Fruit fly (Drosophila melanogaster): Measurements from ENCODE around the gene CG10462.

CG10462 gene

dm6 chr2L:19756716-19757115, 20.9 kb upstream of the CG10462 start, which contains the start of gene CG10631 (continued):
- TF ChIP-seq HLH4C (GFP tag; IDR thresholded peaks at IDR 0.05; ENCODE audit: partially characterized antibody) (peak; percentile 75), wdn (GFP tag; IDR thresholded peaks at IDR 0.05) (no peak), peb (GFP tag; IDR thresholded peaks at IDR 0.05) (no peak), unc-4 (GFP tag; IDR thresholded peaks at IDR 0.05; ENCODE audit: partially characterized antibody) (peak; percentile 83), hkb (optimal IDR thresholded peaks at IDR 0.05) (no peak), hkb (GFP tag; IDR thresholded peaks at IDR 0.05) (no peak), CG8290 (GFP tag; optimal IDR thresholded peaks at IDR 0.05) (no peak), CG8290 (tag; optimal IDR thresholded peaks at IDR 0.05) (peak in 1 of 2 experiments; percentile 64), Ets97D (GFP tag; optimal IDR thresholded peaks at IDR 0.05) (peak; percentile 7), ato (GFP tag; IDR thresholded peaks at IDR 0.05; ENCODE audit: partially characterized antibody) (peak; percentile 78), Sox102F (GFP tag; optimal IDR thresholded peaks at IDR 0.05) (no peak), CG3281 (GFP tag; optimal IDR thresholded peaks at IDR 0.05) (peak; percentile 11), amos (GFP tag; IDR thresholded peaks at IDR 0.05; ENCODE audit: partially characterized antibody) (peak; percentile 86; the same call in 1 of the 2 replicates), chinmo (GFP tag; IDR thresholded peaks at IDR 0.05; ENCODE audit: partially characterized antibody) (peak; percentile 85; the same call in 2 of the 4 replicates), vnd (GFP tag; IDR thresholded peaks at IDR 0.05; ENCODE audit: partially characterized antibody) (peak; percentile 69), al (GFP tag; IDR thresholded peaks at IDR 0.05) (no peak), Ssrp (tag; optimal IDR thresholded peaks at IDR 0.05) (no peak), sna (GFP tag; IDR thresholded peaks at IDR 0.05; ENCODE audit: partially characterized antibody) (peak; percentile 79), Doc2 (GFP tag; IDR thresholded peaks at IDR 0.05) (no peak), Dll (GFP tag; IDR thresholded peaks at IDR 0.05; ENCODE audit: partially characterized antibody) (peak; percentile 82), Dp (GFP tag; optimal IDR thresholded peaks at IDR 0.05) (peak; percentile 53), CG8388 (GFP tag; optimal IDR thresholded peaks at IDR 0.05) (no peak), CG9932 (GFP tag; IDR thresholded peaks at IDR 0.05) (peak; percentile 41; the same call in 1 of the 2 replicates), CG14860 (GFP tag; IDR thresholded peaks at IDR 0.05; ENCODE audit: partially characterized antibody) (peak; percentile 63), Chrac-16 (GFP tag; optimal IDR thresholded peaks at IDR 0.05) (no peak), MESR4 (GFP tag; optimal IDR thresholded peaks at IDR 0.05) (peak; percentile 40), CG4360 (GFP tag; IDR thresholded peaks at IDR 0.05) (peak; percentile 58), Vsx1 (GFP tag; optimal IDR thresholded peaks at IDR 0.05) (no peak), tna (GFP tag; IDR thresholded peaks at IDR 0.05; ENCODE audit: partially characterized antibody) (peak; percentile 81), CG3995 (GFP tag; optimal IDR thresholded peaks at IDR 0.05) (peak; percentile 23), GATAe (GFP tag; conservative IDR thresholded peaks at IDR 0.05) (no peak), hb (GFP tag; IDR thresholded peaks at IDR 0.05; ENCODE audit: partially characterized antibody) (peak; percentile 63; the same call in 2 of the 3 replicates), HmgZ (tag; optimal IDR thresholded peaks at IDR 0.05) (peak; percentile 43), Dbx (GFP tag; IDR thresholded peaks at IDR 0.05) (0 out of 3 replicates have a peak, but pooled peaks have one; percentile 22), HmgD (GFP tag; optimal IDR thresholded peaks at IDR 0.05) (no peak), CG7963 (GFP tag; IDR thresholded peaks at IDR 0.05; ENCODE audit: partially characterized antibody) (peak; percentile 47; the same call in 1 of the 3 replicates), Bgb (GFP tag; IDR thresholded peaks at IDR 0.05; ENCODE audit: partially characterized antibody) (peak; percentile 93), CG13287 (GFP tag; IDR thresholded peaks at IDR 0.05; ENCODE audit: partially characterized antibody) (peak; percentile 90), ci (GFP tag; IDR thresholded peaks at IDR 0.05) (peak; percentile 44; the same call in 2 of the 3 replicates), Sry-δ (GFP tag; optimal IDR thresholded peaks at IDR 0.05) (peak; percentile 89), nerfin-2 (GFP tag; IDR thresholded peaks at IDR 0.05; ENCODE audit: partially characterized antibody) (peak; percentile 56), CG7987 (GFP tag; optimal IDR thresholded peaks at IDR 0.05) (no peak), bbx (GFP tag; IDR thresholded peaks at IDR 0.05; ENCODE audit: partially characterized antibody) (peak; percentile 90), mld (GFP tag; IDR thresholded peaks at IDR 0.05; ENCODE audit: partially characterized antibody) (peak; percentile 73; the same call in 2 of the 3 replicates), Fer1 (GFP tag; optimal IDR thresholded peaks at IDR 0.05) (peak; percentile 21), CG6791 (GFP tag; IDR thresholded peaks at IDR 0.05; ENCODE audit: partially characterized antibody) (peak; percentile 78), pan (optimal IDR thresholded peaks at IDR 0.05) (no peak), pan (GFP tag; optimal IDR thresholded peaks at IDR 0.05 in 1 of 2, IDR thresholded peaks at IDR 0.05 in 1 of 2) (peak in 1 of 2 experiments; percentile 15), CG15479 (GFP tag; optimal IDR thresholded peaks at IDR 0.05) (no peak)
